Fruit fly (Drosophila melanogaster): ENCODE measurements around the gene CG12608.

The CG12608 gene

DNA sequence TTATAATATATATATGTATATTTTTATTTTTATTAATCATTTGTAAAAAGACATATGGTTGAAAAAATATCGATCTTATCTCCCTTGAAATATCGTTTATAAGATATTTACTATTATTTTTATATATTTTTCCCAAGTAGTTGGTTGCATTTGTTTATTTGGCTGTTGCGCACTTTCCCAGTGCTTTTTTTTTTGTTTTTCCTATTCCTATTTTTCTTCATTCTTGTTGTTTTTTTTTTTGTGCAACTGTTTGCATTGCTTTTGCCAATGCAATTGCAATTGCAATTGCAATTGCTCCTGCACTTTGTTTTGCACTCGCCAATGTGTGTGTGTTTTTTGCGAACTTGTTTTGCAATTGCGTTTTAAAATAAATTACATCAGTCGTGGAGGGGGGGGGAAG lies 31.0 kb downstream of the CG12608 start:
- TF ChIP-seq kay (GFP tag; ENCODE audit: borderline replicate concordance): no peak
- TF ChIP-seq toe (GFP tag; optimal IDR thresholded peaks at IDR 0.05): no peak
- TF ChIP-seq cic (GFP tag; optimal IDR thresholded peaks at IDR 0.05): no peak
- TF ChIP-seq CG1620 (GFP tag; optimal IDR thresholded peaks at IDR 0.05): no peak
- TF ChIP-seq CG5204 (GFP tag; optimal IDR thresholded peaks at IDR 0.05): no peak
- TF ChIP-seq CG7101 (tag; optimal IDR thresholded peaks at IDR 0.05): no peak
- no peak for TF ChIP-seq Crg-1 (GFP tag; optimal IDR thresholded peaks at IDR 0.05)
- TF ChIP-seq cnc (optimal IDR thresholded peaks at IDR 0.05): no peak
- no peak for TF ChIP-seq CG11617 (GFP tag; optimal IDR thresholded peaks at IDR 0.05)
- TF ChIP-seq tj (GFP tag; optimal IDR thresholded peaks at IDR 0.05): no peak
- TF ChIP-seq ovo (GFP tag; optimal IDR thresholded peaks at IDR 0.05): no peak
- TF ChIP-seq CG7045 (GFP tag; optimal IDR thresholded peaks at IDR 0.05): no peak
- TF ChIP-seq CG33017 (tag; optimal IDR thresholded peaks at IDR 0.05): no peak
- no peak for TF ChIP-seq bab1 (GFP tag; optimal IDR thresholded peaks at IDR 0.05)
- TF ChIP-seq CG12768 (GFP tag; optimal IDR thresholded peaks at IDR 0.05): no peak
- no peak for TF ChIP-seq pad (GFP tag; optimal IDR thresholded peaks at IDR 0.05)
- no peak for TF ChIP-seq CG14711 (tag; optimal IDR thresholded peaks at IDR 0.05)
- TF ChIP-seq Mnt (GFP tag; optimal IDR thresholded peaks at IDR 0.05): no peak
- no peak for TF ChIP-seq Hr96 (GFP tag; optimal IDR thresholded peaks at IDR 0.05)
- TF ChIP-seq Clk (GFP tag; optimal IDR thresholded peaks at IDR 0.05): no peak

DNA sequence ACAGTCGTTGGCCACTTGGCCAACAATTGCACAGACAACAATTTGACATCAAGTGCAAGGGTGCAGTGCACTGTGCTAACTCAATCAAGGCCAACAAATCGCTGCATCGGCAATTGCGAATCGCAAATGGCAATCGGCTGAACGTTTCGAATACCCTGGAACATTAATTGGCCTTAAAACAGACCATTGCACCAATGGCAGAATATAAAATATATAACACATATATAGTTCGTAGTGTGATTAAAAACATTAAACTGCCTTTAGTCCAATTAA lies 31.6 kb downstream of the CG12608 start:
- no peak for TF ChIP-seq CG14711 (tag; optimal IDR thresholded peaks at IDR 0.05)
- no peak for TF ChIP-seq CG7045 (GFP tag; optimal IDR thresholded peaks at IDR 0.05)
- no peak for TF ChIP-seq toe (GFP tag; optimal IDR thresholded peaks at IDR 0.05)
- TF ChIP-seq CG1620 (GFP tag; optimal IDR thresholded peaks at IDR 0.05): no peak
- peak; percentile 78 for TF ChIP-seq tj (GFP tag; optimal IDR thresholded peaks at IDR 0.05)
- no peak for TF ChIP-seq Mnt (GFP tag; optimal IDR thresholded peaks at IDR 0.05)
- no peak for TF ChIP-seq pad (GFP tag; optimal IDR thresholded peaks at IDR 0.05)
- no peak for TF ChIP-seq cnc (optimal IDR thresholded peaks at IDR 0.05)
- TF ChIP-seq kay (GFP tag; ENCODE audit: borderline replicate concordance): no peak

DNA sequence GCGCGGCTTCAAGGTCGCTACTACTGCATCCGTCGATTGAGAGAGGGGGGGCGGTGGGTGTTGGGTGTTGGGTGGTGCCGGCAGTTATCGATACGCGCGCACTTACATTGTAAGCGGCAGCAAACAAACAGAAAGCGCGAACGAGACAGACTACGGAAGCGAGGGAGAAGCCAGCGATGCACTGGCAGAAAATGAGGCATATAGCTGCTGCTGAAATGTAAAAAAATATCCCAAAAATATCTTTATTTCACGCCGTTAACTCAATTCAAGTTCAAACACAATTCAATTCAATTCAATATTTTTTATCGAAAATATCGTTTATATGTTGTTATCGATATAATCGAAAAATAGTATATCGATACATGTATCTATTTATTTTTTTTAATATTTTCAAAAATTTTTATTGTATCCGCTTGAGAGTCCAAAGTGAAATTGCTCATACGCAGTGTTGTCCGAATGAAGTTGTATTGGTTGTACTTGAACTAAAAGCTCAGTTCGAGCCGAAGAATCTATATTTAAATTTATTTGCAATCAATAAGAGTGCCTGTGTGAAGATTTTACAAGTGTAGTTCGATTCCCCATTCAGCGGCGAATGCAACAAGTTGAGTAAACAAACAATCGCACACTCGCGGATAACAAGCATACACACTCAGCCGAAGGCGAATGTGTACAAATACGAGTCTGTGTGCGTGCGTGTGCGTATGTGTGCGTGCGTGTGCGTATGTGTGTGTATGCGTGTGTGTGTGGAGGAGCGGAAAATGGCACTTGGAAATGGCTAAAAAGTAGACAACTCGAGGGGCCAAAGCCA lies 32.1 kb downstream of the CG12608 start:
- TF ChIP-seq kay (GFP tag; ENCODE audit: borderline replicate concordance) (peak; percentile 75), Mnt (GFP tag; optimal IDR thresholded peaks at IDR 0.05) (no peak), CG33017 (tag; optimal IDR thresholded peaks at IDR 0.05) (peak; percentile 46), CG12768 (GFP tag; optimal IDR thresholded peaks at IDR 0.05) (peak; percentile 70), CG1620 (GFP tag; optimal IDR thresholded peaks at IDR 0.05) (peak; percentile 47), ovo (GFP tag; optimal IDR thresholded peaks at IDR 0.05) (peak; percentile 75), cic (GFP tag; optimal IDR thresholded peaks at IDR 0.05) (peak; percentile 58), CG11617 (GFP tag; optimal IDR thresholded peaks at IDR 0.05) (peak; percentile 94), Clk (GFP tag; optimal IDR thresholded peaks at IDR 0.05) (peak; percentile 55), tj (GFP tag; optimal IDR thresholded peaks at IDR 0.05) (peak; percentile 70), CG7045 (GFP tag; optimal IDR thresholded peaks at IDR 0.05) (peak; percentile 80), cnc (optimal IDR thresholded peaks at IDR 0.05) (no peak), CG14711 (tag; optimal IDR thresholded peaks at IDR 0.05) (peak; percentile 68), CG5204 (GFP tag; optimal IDR thresholded peaks at IDR 0.05) (peak; percentile 73), toe (GFP tag; optimal IDR thresholded peaks at IDR 0.05) (peak; percentile 61), Crg-1 (GFP tag; optimal IDR thresholded peaks at IDR 0.05) (peak; percentile 21), pad (GFP tag; optimal IDR thresholded peaks at IDR 0.05) (peak; percentile 79), Hr96 (GFP tag; optimal IDR thresholded peaks at IDR 0.05) (peak; percentile 79), CG7101 (tag; optimal IDR thresholded peaks at IDR 0.05) (peak; percentile 87), bab1 (GFP tag; optimal IDR thresholded peaks at IDR 0.05) (peak; percentile 62)

DNA sequence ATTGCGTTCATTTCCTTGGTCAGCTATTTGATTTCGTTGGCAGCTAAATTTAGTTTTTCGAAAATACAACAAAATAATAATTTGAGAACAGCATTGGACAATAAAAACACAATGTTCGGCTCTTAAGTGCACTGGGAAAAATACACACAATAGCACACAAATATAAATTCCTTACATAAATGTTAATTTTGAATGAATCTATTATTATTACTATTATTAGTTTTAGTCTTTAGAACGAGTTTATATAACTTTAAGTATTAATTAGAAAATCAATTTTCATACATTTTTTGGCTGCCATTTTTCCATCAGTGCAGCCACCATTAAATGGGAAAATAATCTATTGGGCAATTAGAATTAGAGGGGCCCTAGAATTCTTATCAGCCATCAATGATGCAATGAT lies 34.5 kb downstream of the CG12608 start:
- TF ChIP-seq CG12768 (GFP tag; optimal IDR thresholded peaks at IDR 0.05) (no peak), CG14711 (tag; optimal IDR thresholded peaks at IDR 0.05) (peak; percentile 2), CG1620 (GFP tag; optimal IDR thresholded peaks at IDR 0.05) (no peak), Clk (GFP tag; optimal IDR thresholded peaks at IDR 0.05) (no peak)

DNA sequence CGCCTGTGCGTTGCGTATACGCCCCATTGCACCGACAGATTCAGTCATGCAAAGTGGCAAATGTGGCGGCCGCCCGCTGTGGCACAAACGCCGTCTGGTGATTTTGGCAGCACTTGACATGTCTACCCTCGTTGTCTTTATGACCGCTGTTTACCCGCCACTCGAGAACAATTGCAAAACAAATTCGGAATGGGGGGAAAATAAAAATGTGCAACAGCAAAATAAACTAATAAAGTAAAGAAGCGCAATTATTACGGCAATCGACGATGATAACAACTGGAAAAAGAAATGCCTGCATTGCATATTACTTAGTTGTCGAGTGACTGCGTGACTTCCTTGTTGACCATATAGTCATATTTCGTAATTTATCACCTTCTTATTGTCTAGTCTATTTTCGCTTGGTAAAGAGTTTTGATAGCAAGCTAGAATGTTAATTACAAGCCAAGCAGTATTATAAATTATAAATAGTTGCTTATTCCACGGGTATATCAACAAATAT lies 35.9 kb downstream of the CG12608 start:
- TF ChIP-seq CG33017 (tag; optimal IDR thresholded peaks at IDR 0.05) (peak; percentile 23), ovo (GFP tag; optimal IDR thresholded peaks at IDR 0.05) (peak; percentile 42), Crg-1 (GFP tag; optimal IDR thresholded peaks at IDR 0.05) (peak; percentile 51), cnc (optimal IDR thresholded peaks at IDR 0.05) (no peak), CG11617 (GFP tag; optimal IDR thresholded peaks at IDR 0.05) (peak; percentile 41), CG12768 (GFP tag; optimal IDR thresholded peaks at IDR 0.05) (peak; percentile 17), CG5204 (GFP tag; optimal IDR thresholded peaks at IDR 0.05) (no peak), pad (GFP tag; optimal IDR thresholded peaks at IDR 0.05) (peak; percentile 33), CG14711 (tag; optimal IDR thresholded peaks at IDR 0.05) (peak; percentile 25), tj (GFP tag; optimal IDR thresholded peaks at IDR 0.05) (peak; percentile 93), Mnt (GFP tag; optimal IDR thresholded peaks at IDR 0.05) (peak; percentile 17), bab1 (GFP tag; optimal IDR thresholded peaks at IDR 0.05) (peak; percentile 57), CG1620 (GFP tag; optimal IDR thresholded peaks at IDR 0.05) (peak; percentile 47), cic (GFP tag; optimal IDR thresholded peaks at IDR 0.05) (peak; percentile 74), CG7045 (GFP tag; optimal IDR thresholded peaks at IDR 0.05) (peak; percentile 36), Hr96 (GFP tag; optimal IDR thresholded peaks at IDR 0.05) (no peak), Clk (GFP tag; optimal IDR thresholded peaks at IDR 0.05) (no peak), toe (GFP tag; optimal IDR thresholded peaks at IDR 0.05) (no peak), CG7101 (tag; optimal IDR thresholded peaks at IDR 0.05) (peak; percentile 58), kay (GFP tag; ENCODE audit: borderline replicate concordance) (peak; percentile 85)

All from whole organism, adult.